Worm (Caenorhabditis elegans): ENCODE measurements around the gene sru-48.

ce11 chrX:5205561-5205960 lies 25.6 kb downstream of the sru-48 start, which contains the start of gene H28G03.2:
- TF ChIP-seq zip-8 (tag; optimal IDR thresholded peaks at IDR 0.05) (no peak), pha-4 (tag; optimal IDR thresholded peaks at IDR 0.05) (no peak), hlh-1 (tag; optimal IDR thresholded peaks at IDR 0.05) (no peak), lsy-2 (tag; optimal IDR thresholded peaks at IDR 0.05) (no peak), nhr-76 (tag; optimal IDR thresholded peaks at IDR 0.05) (no peak), unc-62 (GFP tag; optimal IDR thresholded peaks at IDR 0.05) (no peak)

Measured in whole organism, mixed stage, embryonic.